Worm (Caenorhabditis elegans): ENCODE data around the gene F45E1.5.

Gene F45E1.5

ce11 chrX:7964022-7964421 lies 12.5 kb upstream of the F45E1.5 start:
- no peak for TF ChIP-seq ceh-36 (tag; optimal IDR thresholded peaks at IDR 0.05)
- TF ChIP-seq flt-1 (GFP tag; IDR thresholded peaks at IDR 0.05): no peak
- TF ChIP-seq ets-7 (tag; optimal IDR thresholded peaks at IDR 0.05): no peak
- no peak for TF ChIP-seq ama-1 (optimal IDR thresholded peaks at IDR 0.05)
- TF ChIP-seq ceh-13 (GFP tag; optimal IDR thresholded peaks at IDR 0.05): no peak
- TF ChIP-seq F13C5.2 (tag; optimal IDR thresholded peaks at IDR 0.05): no peak
- no peak for TF ChIP-seq scrt-1 (GFP tag; IDR thresholded peaks at IDR 0.05)
- no peak for TF ChIP-seq tbx-37 (GFP tag; conservative IDR thresholded peaks at IDR 0.05)
- no peak for TF ChIP-seq hmg-4 (GFP tag; optimal IDR thresholded peaks at IDR 0.05)
- no peak for TF ChIP-seq hmbx-1 (tag; optimal IDR thresholded peaks at IDR 0.05)

ce11 chrX:7965449-7965848 lies 11.1 kb upstream of the F45E1.5 start:
- no peak for TF ChIP-seq aly-1 (tag; optimal IDR thresholded peaks at IDR 0.05)
- no peak for TF ChIP-seq hnd-1 (tag; optimal IDR thresholded peaks at IDR 0.05)
- TF ChIP-seq flt-1 (GFP tag; IDR thresholded peaks at IDR 0.05): no peak
- peak; percentile 68 for TF ChIP-seq hmg-4 (GFP tag; optimal IDR thresholded peaks at IDR 0.05)
- TF ChIP-seq ceh-36 (tag; optimal IDR thresholded peaks at IDR 0.05): no peak
- 0 out of 2 replicates have a peak, but pooled peaks have one; percentile 11 for TF ChIP-seq tbx-11 (GFP tag; IDR thresholded peaks at IDR 0.05)
- TF ChIP-seq scrt-1 (GFP tag; IDR thresholded peaks at IDR 0.05): 0 out of 2 replicates have a peak, but pooled peaks have one; percentile 47

- TF ChIP-seq ets-7 (tag; optimal IDR thresholded peaks at IDR 0.05) (no peak), ceh-13 (GFP tag; optimal IDR thresholded peaks at IDR 0.05) (no peak)
Observed at ce11 chrX:7968537-7968936, 8.0 kb upstream of the F45E1.5 start.

ce11 chrX:7975741-7976140 lies 759 bp upstream of the F45E1.5 start:
- TF ChIP-seq F13C5.2 (tag; optimal IDR thresholded peaks at IDR 0.05) (no peak), flt-1 (GFP tag; IDR thresholded peaks at IDR 0.05) (no peak), tra-4 (tag; optimal IDR thresholded peaks at IDR 0.05) (no peak), tbx-37 (GFP tag; conservative IDR thresholded peaks at IDR 0.05) (no peak), sea-1 (GFP tag; conservative IDR thresholded peaks at IDR 0.05) (no peak), scrt-1 (GFP tag; IDR thresholded peaks at IDR 0.05) (no peak), aly-1 (tag; optimal IDR thresholded peaks at IDR 0.05) (no peak), hmg-4 (GFP tag; optimal IDR thresholded peaks at IDR 0.05) (no peak), tbx-11 (GFP tag; IDR thresholded peaks at IDR 0.05) (no peak), ceh-13 (GFP tag; optimal IDR thresholded peaks at IDR 0.05) (no peak), pes-1 (GFP tag; IDR thresholded peaks at IDR 0.05) (no peak), hnd-1 (tag; optimal IDR thresholded peaks at IDR 0.05) (no peak), hmbx-1 (tag; optimal IDR thresholded peaks at IDR 0.05) (no peak), ets-7 (tag; optimal IDR thresholded peaks at IDR 0.05) (no peak)

ce11 chrX:7977452-7977851 lies 952 bp downstream of the F45E1.5 start:
- TF ChIP-seq hmbx-1 (tag; optimal IDR thresholded peaks at IDR 0.05) (no peak), hnd-1 (tag; optimal IDR thresholded peaks at IDR 0.05) (no peak), pes-1 (GFP tag; IDR thresholded peaks at IDR 0.05) (no peak), tbx-37 (GFP tag; conservative IDR thresholded peaks at IDR 0.05) (no peak), B0310.2 (tag; optimal IDR thresholded peaks at IDR 0.05) (no peak), hmg-4 (GFP tag; optimal IDR thresholded peaks at IDR 0.05) (no peak), aly-1 (tag; optimal IDR thresholded peaks at IDR 0.05) (no peak), ceh-13 (GFP tag; optimal IDR thresholded peaks at IDR 0.05) (no peak), sea-1 (GFP tag; conservative IDR thresholded peaks at IDR 0.05) (no peak), ama-1 (optimal IDR thresholded peaks at IDR 0.05) (no peak), scrt-1 (GFP tag; IDR thresholded peaks at IDR 0.05) (no peak)

- TF ChIP-seq hnd-1 (tag; optimal IDR thresholded peaks at IDR 0.05) (no peak), tbx-11 (GFP tag; IDR thresholded peaks at IDR 0.05) (no peak), pes-1 (GFP tag; IDR thresholded peaks at IDR 0.05) (no peak), tbx-37 (GFP tag; conservative IDR thresholded peaks at IDR 0.05) (no peak), tra-4 (tag; optimal IDR thresholded peaks at IDR 0.05) (no peak), sea-1 (GFP tag; conservative IDR thresholded peaks at IDR 0.05) (no peak), flt-1 (GFP tag; IDR thresholded peaks at IDR 0.05) (no peak), aly-1 (tag; optimal IDR thresholded peaks at IDR 0.05) (no peak), B0310.2 (tag; optimal IDR thresholded peaks at IDR 0.05) (no peak), hmbx-1 (tag; optimal IDR thresholded peaks at IDR 0.05) (no peak), F13C5.2 (tag; optimal IDR thresholded peaks at IDR 0.05) (no peak), ama-1 (optimal IDR thresholded peaks at IDR 0.05) (no peak), hmg-4 (GFP tag; optimal IDR thresholded peaks at IDR 0.05) (no peak), ceh-13 (GFP tag; optimal IDR thresholded peaks at IDR 0.05) (no peak), ets-7 (tag; optimal IDR thresholded peaks at IDR 0.05) (no peak), scrt-1 (GFP tag; IDR thresholded peaks at IDR 0.05) (no peak)
Observed at ce11 chrX:7982047-7982446, 5.5 kb downstream of the F45E1.5 start, which contains the start of gene his-71. Gene his-71, minus strand, starts transcription at chrX:7982070.

- TF ChIP-seq hmg-4 (GFP tag; optimal IDR thresholded peaks at IDR 0.05): no peak
- TF ChIP-seq ama-1 (optimal IDR thresholded peaks at IDR 0.05): no peak
- no peak for TF ChIP-seq B0310.2 (tag; optimal IDR thresholded peaks at IDR 0.05)
- no peak for TF ChIP-seq F13C5.2 (tag; optimal IDR thresholded peaks at IDR 0.05)
- TF ChIP-seq ets-7 (tag; optimal IDR thresholded peaks at IDR 0.05): no peak
- TF ChIP-seq pes-1 (GFP tag; IDR thresholded peaks at IDR 0.05): no peak
- TF ChIP-seq sea-1 (GFP tag; conservative IDR thresholded peaks at IDR 0.05): no peak
Observed at ce11 chrX:7984742-7985141, 8.2 kb downstream of the F45E1.5 start.

- TF ChIP-seq ets-7 (tag; optimal IDR thresholded peaks at IDR 0.05): no peak
- TF ChIP-seq ama-1 (optimal IDR thresholded peaks at IDR 0.05): no peak
- TF ChIP-seq sea-1 (GFP tag; conservative IDR thresholded peaks at IDR 0.05): no peak
- no peak for TF ChIP-seq hmbx-1 (tag; optimal IDR thresholded peaks at IDR 0.05)
Observed at ce11 chrX:7985495-7986029, 9.1 kb downstream of the F45E1.5 start, which contains the start of gene F45E1.4. Gene F45E1.4, plus strand, starts transcription at chrX:7985979.
